Worm (Caenorhabditis elegans): ENCODE data around the gene R13H4.2.

The R13H4.2 gene

DNA sequence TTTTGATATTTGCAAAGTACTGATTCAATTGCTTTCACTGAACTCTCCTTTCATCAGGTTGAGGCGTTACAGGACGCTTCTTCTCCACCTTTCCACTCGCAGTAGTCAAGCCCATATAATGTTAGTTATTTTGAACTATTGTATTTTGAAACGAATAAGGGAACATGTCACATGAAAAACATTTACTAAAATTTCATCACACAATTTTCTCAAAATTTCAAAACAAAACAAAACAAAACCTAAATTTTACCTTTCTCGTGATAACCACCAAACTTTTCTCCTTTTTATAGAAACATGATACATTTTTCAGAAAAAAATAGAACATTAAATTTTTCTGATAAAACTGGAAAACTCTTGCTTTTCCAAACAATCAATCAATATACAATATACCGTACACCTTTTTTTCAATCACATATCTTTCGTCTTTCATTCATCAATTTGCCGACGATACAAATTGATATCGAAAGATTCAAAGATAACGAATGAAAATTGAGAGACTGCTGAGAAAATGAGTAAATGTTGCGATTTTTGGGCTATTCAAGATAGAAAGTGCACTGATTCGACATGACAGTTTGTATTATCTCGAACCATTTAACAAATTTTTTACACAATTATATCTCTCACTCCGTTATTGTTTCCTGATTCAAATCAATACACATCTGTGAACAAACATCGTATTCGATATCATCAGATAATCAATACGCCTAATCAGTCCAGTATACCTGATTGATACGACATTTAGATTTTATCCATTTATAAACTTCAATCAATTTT is 34.9 kb upstream of the R13H4.2 start (continued):
- TF ChIP-seq nhr-28 (tag; optimal IDR thresholded peaks at IDR 0.05) (no peak), nhr-76 (tag; optimal IDR thresholded peaks at IDR 0.05) (peak; percentile 62), unc-39 (tag; optimal IDR thresholded peaks at IDR 0.05) (no peak), nhr-67 (tag; optimal IDR thresholded peaks at IDR 0.05) (no peak), nhr-12 (tag; optimal IDR thresholded peaks at IDR 0.05) (no peak), ceh-16 (tag; optimal IDR thresholded peaks at IDR 0.05) (no peak), egl-5 (tag; optimal IDR thresholded peaks at IDR 0.05) (no peak)

DNA sequence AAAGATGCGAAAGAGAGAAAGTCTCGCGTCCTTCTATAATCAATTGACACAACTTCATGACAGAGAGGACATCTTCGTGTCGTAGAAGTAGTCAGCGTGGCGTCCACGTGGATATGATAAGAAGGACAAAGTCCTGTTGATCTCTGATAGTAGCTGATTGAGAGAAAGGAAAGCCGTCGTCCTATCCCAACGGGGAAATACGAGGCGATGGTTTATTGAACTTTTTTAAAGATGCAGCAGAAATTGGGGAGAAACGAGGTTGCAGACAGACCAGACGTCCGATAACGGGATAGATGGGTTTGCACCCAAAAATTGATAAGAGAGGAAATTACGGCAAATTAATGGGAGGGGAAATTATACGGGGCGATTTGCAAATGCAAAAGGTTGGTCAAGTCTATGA is 33.7 kb upstream of the R13H4.2 start:
- TF ChIP-seq nfya-1 (tag; optimal IDR thresholded peaks at IDR 0.05; ENCODE audit: insufficient read depth) (peak; percentile 27), nhr-77 (tag; optimal IDR thresholded peaks at IDR 0.05) (no peak), nhr-25 (tag; optimal IDR thresholded peaks at IDR 0.05) (peak; percentile 96), elt-3 (tag; optimal IDR thresholded peaks at IDR 0.05) (peak; percentile 81 to 94 (median 89)), skn-1 (tag; optimal IDR thresholded peaks at IDR 0.05) (no peak), ZK546.5 (tag; optimal IDR thresholded peaks at IDR 0.05) (no peak), nhr-43 (tag; optimal IDR thresholded peaks at IDR 0.05; ENCODE audit: poor library complexity, severe bottlenecking) (peak; percentile 99), R02D3.7 (tag; optimal IDR thresholded peaks at IDR 0.05) (peak; percentile 69), unc-62 (GFP tag; optimal IDR thresholded peaks at IDR 0.05) (peak; percentile 23), tbx-2 (tag; optimal IDR thresholded peaks at IDR 0.05) (peak; percentile 86), elt-2 (tag; optimal IDR thresholded peaks at IDR 0.05) (peak; percentile 32), ceh-28 (tag; optimal IDR thresholded peaks at IDR 0.05) (peak; percentile 41), mdl-1 (tag; optimal IDR thresholded peaks at IDR 0.05) (peak; percentile 76), ceh-82 (tag; optimal IDR thresholded peaks at IDR 0.05) (no peak), lsy-12 (tag; optimal IDR thresholded peaks at IDR 0.05) (peak; percentile 65), nhr-12 (tag; optimal IDR thresholded peaks at IDR 0.05) (no peak), nhr-23 (tag; optimal IDR thresholded peaks at IDR 0.05) (peak; percentile 98), jun-1 (tag; optimal IDR thresholded peaks at IDR 0.05) (peak; percentile 46), mml-1 (tag; optimal IDR thresholded peaks at IDR 0.05) (peak; percentile 60), egl-27 (tag; optimal IDR thresholded peaks at IDR 0.05) (peak; percentile 90)

DNA sequence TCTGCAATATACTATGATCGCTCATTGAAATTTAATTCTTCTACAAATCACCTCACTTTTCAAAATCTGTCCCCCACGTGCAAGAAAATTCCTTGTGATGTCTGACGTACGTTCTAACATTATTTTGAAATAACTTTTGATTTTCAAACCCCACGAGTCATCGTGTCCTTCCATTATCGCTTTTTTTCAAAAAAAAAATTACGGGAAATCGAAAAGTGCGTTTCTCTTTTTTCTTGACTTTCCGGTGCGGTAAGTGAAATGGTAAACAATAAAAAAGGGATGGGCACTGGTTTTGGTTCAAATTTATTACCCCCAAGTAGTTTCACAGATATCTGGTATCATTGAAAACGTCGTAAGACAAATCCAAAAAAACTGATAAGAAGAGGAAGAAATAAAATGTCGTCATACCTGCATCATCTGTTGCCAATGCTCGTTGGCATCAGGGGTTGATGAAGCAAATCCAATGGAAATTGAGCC is 32.6 kb upstream of the R13H4.2 start:
- TF ChIP-seq nhr-43 (tag; optimal IDR thresholded peaks at IDR 0.05; ENCODE audit: poor library complexity, severe bottlenecking) (peak; percentile 40), egl-5 (tag; optimal IDR thresholded peaks at IDR 0.05) (no peak), ceh-16 (tag; optimal IDR thresholded peaks at IDR 0.05) (no peak), elt-3 (tag; optimal IDR thresholded peaks at IDR 0.05) (peak in 1 of 3 experiments; percentile 17), lsy-12 (tag; optimal IDR thresholded peaks at IDR 0.05) (no peak), hmg-11 (tag; optimal IDR thresholded peaks at IDR 0.05) (no peak), ceh-82 (tag; optimal IDR thresholded peaks at IDR 0.05) (no peak), mdl-1 (tag; optimal IDR thresholded peaks at IDR 0.05) (no peak), R02D3.7 (tag; optimal IDR thresholded peaks at IDR 0.05) (no peak), snpc-4 (tag; optimal IDR thresholded peaks at IDR 0.05) (no peak), nfya-1 (tag; optimal IDR thresholded peaks at IDR 0.05; ENCODE audit: insufficient read depth) (no peak), nhr-28 (tag; optimal IDR thresholded peaks at IDR 0.05) (no peak), nhr-25 (tag; optimal IDR thresholded peaks at IDR 0.05) (peak; percentile 10), ama-1 (optimal IDR thresholded peaks at IDR 0.05) (no peak), egl-27 (tag; optimal IDR thresholded peaks at IDR 0.05) (no peak), nhr-12 (tag; optimal IDR thresholded peaks at IDR 0.05) (no peak), nhr-67 (tag; optimal IDR thresholded peaks at IDR 0.05) (no peak), ceh-9 (tag; optimal IDR thresholded peaks at IDR 0.05) (no peak)

DNA sequence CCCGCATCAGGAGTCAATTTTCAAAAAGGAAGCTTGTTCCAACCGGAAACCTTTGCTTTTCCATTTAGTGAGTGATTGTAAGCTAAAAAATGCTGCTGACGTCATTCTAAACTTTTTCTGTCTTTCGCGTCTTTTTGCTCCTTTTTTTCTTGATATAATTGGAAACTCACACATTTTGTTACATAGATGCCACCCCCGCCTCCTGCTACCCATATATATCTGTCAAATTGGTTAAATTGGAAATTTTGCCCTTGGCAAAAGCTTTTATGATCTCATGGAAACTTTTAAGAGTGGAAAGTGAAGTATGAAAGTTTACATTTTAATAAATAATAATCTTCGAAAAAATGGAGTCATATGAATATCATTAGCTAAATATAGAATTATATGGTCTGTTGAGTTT is 26.3 kb upstream of the R13H4.2 start:
- TF ChIP-seq unc-39 (tag; optimal IDR thresholded peaks at IDR 0.05): no peak
- TF ChIP-seq eor-1 (tag; optimal IDR thresholded peaks at IDR 0.05): no peak
- no peak for TF ChIP-seq elt-2 (tag; optimal IDR thresholded peaks at IDR 0.05)
- TF ChIP-seq skn-1 (tag; optimal IDR thresholded peaks at IDR 0.05): no peak
- no peak for TF ChIP-seq nhr-28 (tag; optimal IDR thresholded peaks at IDR 0.05)
- no peak for TF ChIP-seq snpc-4 (tag; optimal IDR thresholded peaks at IDR 0.05)
- no peak for TF ChIP-seq aly-2 (tag; optimal IDR thresholded peaks at IDR 0.05)
- TF ChIP-seq ceh-9 (tag; optimal IDR thresholded peaks at IDR 0.05): no peak
- no peak for TF ChIP-seq nhr-76 (tag; optimal IDR thresholded peaks at IDR 0.05)
- no peak for TF ChIP-seq ceh-28 (tag; optimal IDR thresholded peaks at IDR 0.05)
- TF ChIP-seq elt-1 (tag; optimal IDR thresholded peaks at IDR 0.05): no peak
- TF ChIP-seq daf-12 (tag; optimal IDR thresholded peaks at IDR 0.05): no peak
- TF ChIP-seq ZK546.5 (tag; optimal IDR thresholded peaks at IDR 0.05): no peak
- no peak for TF ChIP-seq egl-27 (tag; optimal IDR thresholded peaks at IDR 0.05)
- TF ChIP-seq nhr-67 (tag; optimal IDR thresholded peaks at IDR 0.05): no peak
- TF ChIP-seq pqm-1 (tag; optimal IDR thresholded peaks at IDR 0.05): no peak
- no peak for TF ChIP-seq lin-39 (tag; optimal IDR thresholded peaks at IDR 0.05)
- no peak for TF ChIP-seq mdl-1 (tag; optimal IDR thresholded peaks at IDR 0.05)
